Worm (Caenorhabditis elegans): ENCODE data around the gene sel-15.

Gene sel-15

ce11 chrIII:654365-654764 lies 41.9 kb downstream of the sel-15 start (continued):
- TF ChIP-seq snpc-4 (GFP tag; optimal IDR thresholded peaks at IDR 0.05) (no peak), snpc-4 (tag; optimal IDR thresholded peaks at IDR 0.05) (no peak), F39B2.1 (GFP tag; IDR thresholded peaks at IDR 0.05) (no peak), snpc-3.4 (tag; optimal IDR thresholded peaks at IDR 0.05) (no peak), ztf-22 (GFP tag; optimal IDR thresholded peaks at IDR 0.05) (no peak), gei-17 (GFP tag; optimal IDR thresholded peaks at IDR 0.05) (no peak), die-1 (tag; optimal IDR thresholded peaks at IDR 0.05) (no peak), ceh-100 (GFP tag; IDR thresholded peaks at IDR 0.05) (no peak; the same call in 1 of the 2 replicates), F37B4.10 (GFP tag; IDR thresholded peaks at IDR 0.05) (no peak), ceh-79 (tag; optimal IDR thresholded peaks at IDR 0.05) (no peak), ekl-4 (GFP tag; IDR thresholded peaks at IDR 0.05) (no peak), ztf-18 (tag; optimal IDR thresholded peaks at IDR 0.05) (no peak), attf-3 (GFP tag; conservative IDR thresholded peaks at IDR 0.05) (no peak), ztf-25 (GFP tag; IDR thresholded peaks at IDR 0.05) (no peak), sptf-2 (GFP tag; optimal IDR thresholded peaks at IDR 0.05) (no peak), rec-8 (tag; optimal IDR thresholded peaks at IDR 0.05) (no peak), ets-4 (GFP tag; optimal IDR thresholded peaks at IDR 0.05) (no peak), ceh-40 (GFP tag; IDR thresholded peaks at IDR 0.05) (no peak), xnd-1 (tag; optimal IDR thresholded peaks at IDR 0.05) (peak; percentile 47), F49E8.2 (tag; optimal IDR thresholded peaks at IDR 0.05; ENCODE audit: insufficient read depth) (no peak), fkh-3 (tag; optimal IDR thresholded peaks at IDR 0.05) (no peak), sea-2 (GFP tag; IDR thresholded peaks at IDR 0.05) (no peak), snpc-1.3 (tag; optimal IDR thresholded peaks at IDR 0.05; ENCODE audit: insufficient read depth) (no peak), T26A5.8 (tag; optimal IDR thresholded peaks at IDR 0.05) (no peak), K11D2.4 (GFP tag; IDR thresholded peaks at IDR 0.05) (no peak)

ce11 chrIII:651587-651986 lies 44.7 kb downstream of the sel-15 start:
- TF ChIP-seq ekl-4 (GFP tag; IDR thresholded peaks at IDR 0.05), result no peak
- peak; percentile 63 for TF ChIP-seq nhr-80 (tag; optimal IDR thresholded peaks at IDR 0.05)

ce11 chrIII:650539-650938 lies 45.7 kb downstream of the sel-15 start:
- TF ChIP-seq lag-1 (GFP tag; IDR thresholded peaks at IDR 0.05) (no peak), ama-1 (optimal IDR thresholded peaks at IDR 0.05) (no peak), ama-1 (GFP tag; optimal IDR thresholded peaks at IDR 0.05) (no peak), cebp-2 (GFP tag; IDR thresholded peaks at IDR 0.05) (no peak), Y95B8A.8 (GFP tag; IDR thresholded peaks at IDR 0.05) (no peak), dpff-1 (tag; optimal IDR thresholded peaks at IDR 0.05) (no peak), nhr-90 (tag; optimal IDR thresholded peaks at IDR 0.05) (no peak), ztf-6 (GFP tag; IDR thresholded peaks at IDR 0.05) (no peak), snpc-4 (GFP tag; optimal IDR thresholded peaks at IDR 0.05) (no peak), snpc-4 (tag; optimal IDR thresholded peaks at IDR 0.05) (no peak), repo-1 (tag; optimal IDR thresholded peaks at IDR 0.05) (no peak), unc-62 (GFP tag; optimal IDR thresholded peaks at IDR 0.05) (no peak), T26A5.8 (tag; optimal IDR thresholded peaks at IDR 0.05) (no peak), ccch-3 (GFP tag; optimal IDR thresholded peaks at IDR 0.05) (no peak), lin-40 (tag; optimal IDR thresholded peaks at IDR 0.05) (no peak), ekl-4 (GFP tag; IDR thresholded peaks at IDR 0.05) (no peak), chd-7 (tag; optimal IDR thresholded peaks at IDR 0.05) (no peak), madf-3 (GFP tag; IDR thresholded peaks at IDR 0.05) (no peak), Y67H2A.10 (GFP tag; conservative IDR thresholded peaks at IDR 0.05) (no peak)
